Worm (Caenorhabditis elegans) whole organism, young adult: Measurements from ENCODE around the gene hrpa-1.

Experiments
- B0336.3 ChIP-seq: fragments of 200-800 bp; sonication (Bioruptor generic); IDR thresholded peaks from 2 replicates; pipeline ENCODE4 v1.3.6; 2022; ENCODE audit warnings: missing genetic modification characterization, missing compliant biosample characterization
- D2030.7 ChIP-seq: fragments of 200-800 bp; sonication (Bioruptor generic); IDR thresholded peaks from 2 replicates; pipeline ENCODE4 v1.3.6; 2022; ENCODE audit warnings: missing genetic modification reagents, missing genetic modification characterization, missing compliant biosample characterization
- F22D6.2 ChIP-seq: sonication (generic microtip); optimal IDR thresholded peaks from 2 replicates; lab custom pipeline; 2016; ENCODE audit warnings: mild to moderate bottlenecking, missing genetic modification characterization, missing compliant biosample characterization
- F33H1.4 ChIP-seq: fragments of 200-800 bp; sonication (Bioruptor generic); IDR thresholded peaks from 2 replicates; pipeline ENCODE4 v1.3.6; 2022; ENCODE audit warnings: missing genetic modification reagents, missing genetic modification characterization, missing compliant biosample characterization
- F39B2.1 ChIP-seq: fragments of 200-800 bp; sonication (Bioruptor generic); IDR thresholded peaks from 2 replicates; pipeline ENCODE4 v1.3.6; 2022; ENCODE audit warnings: missing genetic modification reagents, missing genetic modification characterization, missing compliant biosample characterization
- F49E8.2 ChIP-seq: sonication (generic microtip); optimal IDR thresholded peaks from 3 replicates; lab custom pipeline; 2017; ENCODE audit warnings: missing genetic modification characterization, mild to moderate bottlenecking, missing compliant biosample characterization, antibody characterized with exemption, moderate library complexity; ENCODE audit not compliant: insufficient read depth
- F55B11.4 ChIP-seq: sonication (generic microtip); optimal IDR thresholded peaks from 2 replicates; lab custom pipeline; 2016; ENCODE audit warnings: missing compliant biosample characterization, missing genetic modification characterization, borderline replicate concordance; ENCODE audit not compliant: insufficient read depth
- F57C9.4 ChIP-seq: sonication (generic microtip); optimal IDR thresholded peaks from 2 replicates; lab custom pipeline; 2017; ENCODE audit warnings: mild to moderate bottlenecking, missing genetic modification characterization, missing compliant biosample characterization
- K12H6.12 ChIP-seq: fragments of 200-800 bp; sonication (Bioruptor generic); optimal IDR thresholded peaks from 2 replicates; lab custom pipeline; 2018; ENCODE audit warnings: mild to moderate bottlenecking, missing genetic modification characterization, missing compliant biosample characterization
- T07F8.4 ChIP-seq: sonication (generic microtip); optimal IDR thresholded peaks from 2 replicates; lab custom pipeline; 2016; ENCODE audit warnings: mild to moderate bottlenecking, missing genetic modification characterization, moderate library complexity, missing compliant biosample characterization
- aptf-2 ChIP-seq: fragments of 200-800 bp; sonication (Bioruptor generic); conservative IDR thresholded peaks from 2 replicates; pipeline ENCODE4 v1.3.6; 2022; ENCODE audit warnings: missing genetic modification reagents, missing genetic modification characterization, missing compliant biosample characterization
- aptf-3 ChIP-seq: fragments of 200-800 bp; sonication (Bioruptor generic); IDR thresholded peaks from 2 replicates; pipeline ENCODE4 v1.3.6; 2022; ENCODE audit warnings: missing genetic modification characterization, missing compliant biosample characterization
- attf-3 ChIP-seq: fragments of 200-800 bp; sonication (Bioruptor generic); conservative IDR thresholded peaks from 2 replicates; pipeline ENCODE4 v1.3.6; 2022; ENCODE audit warnings: missing genetic modification reagents, missing genetic modification characterization, missing compliant biosample characterization
- bed-1 ChIP-seq: fragments of 200-800 bp; sonication (Bioruptor generic); IDR thresholded peaks from 2 replicates; pipeline ENCODE4 v1.3.6; 2022; ENCODE audit warnings: missing genetic modification reagents, missing genetic modification characterization, missing compliant biosample characterization
- ccch-3 ChIP-seq: fragments of 200-800 bp; sonication (Bioruptor generic); optimal IDR thresholded peaks from 2 replicates; lab custom pipeline; 2018; ENCODE audit warnings: mild to moderate bottlenecking, missing genetic modification characterization, missing compliant biosample characterization
- cebp-1 ChIP-seq, 2 experiments: fragments of 200-800 bp in 1 of 2; sonication (Bioruptor generic) in 1 of 2; sonication (generic microtip) in 1 of 2; IDR thresholded peaks in 1 of 2; optimal IDR thresholded peaks in 1 of 2; 2 replicates each; pipeline versions ENCODE4 v1.3.6 to Lab custom; 2017 to 2022; ENCODE audit warnings: missing compliant biosample characterization in 2 of 2, missing genetic modification characterization in 2 of 2, mild to moderate bottlenecking in 1 of 2, missing genetic modification reagents in 1 of 2, moderate library complexity in 1 of 2
- ceh-58 ChIP-seq: fragments of 200-800 bp; sonication (Bioruptor generic); IDR thresholded peaks from 2 replicates; pipeline ENCODE4 v1.3.6; 2022; ENCODE audit warnings: missing genetic modification characterization, missing compliant biosample characterization
- ceh-91 ChIP-seq: fragments of 200-800 bp; sonication (Bioruptor generic); IDR thresholded peaks from 2 replicates; pipeline ENCODE4 v1.3.6; 2022; ENCODE audit warnings: missing genetic modification reagents, missing genetic modification characterization, missing compliant biosample characterization
- dox-1 ChIP-seq: fragments of 200-800 bp; sonication (Bioruptor generic); IDR thresholded peaks from 2 replicates; pipeline ENCODE4 v1.3.6; 2022; ENCODE audit warnings: missing genetic modification reagents, missing genetic modification characterization, missing compliant biosample characterization
- dpff-1 ChIP-seq: sonication (generic microtip); optimal IDR thresholded peaks from 2 replicates; lab custom pipeline; 2017; ENCODE audit warnings: mild to moderate bottlenecking, missing genetic modification characterization, missing compliant biosample characterization
- egrh-3 ChIP-seq: fragments of 200-800 bp; sonication (Bioruptor generic); IDR thresholded peaks from 2 replicates; pipeline ENCODE4 v1.3.6; 2022; ENCODE audit warnings: missing genetic modification reagents, missing genetic modification characterization, missing compliant biosample characterization
- gei-17 ChIP-seq: fragments of 200-800 bp; sonication (Bioruptor generic); optimal IDR thresholded peaks from 2 replicates; lab custom pipeline; 2018; ENCODE audit warnings: mild to moderate bottlenecking, missing genetic modification characterization, missing compliant biosample characterization
- hrde-1 ChIP-seq: sonication (generic microtip); optimal IDR thresholded peaks from 2 replicates; lab custom pipeline; 2016; ENCODE audit warnings: missing genetic modification characterization, mild to moderate bottlenecking, missing compliant biosample characterization, moderate library complexity, missing genotype, missing genetic modification reagents, borderline replicate concordance
- hsf-1 ChIP-seq: fragments of 200-800 bp; sonication (Bioruptor generic); IDR thresholded peaks from 2 replicates; pipeline ENCODE4 v1.3.6; 2022; ENCODE audit warnings: missing genetic modification reagents, missing genetic modification characterization, missing compliant biosample characterization
- lag-1 ChIP-seq: fragments of 200-800 bp; sonication (Bioruptor generic); IDR thresholded peaks from 2 replicates; pipeline ENCODE4 v1.3.6; 2022; ENCODE audit warnings: missing genetic modification reagents, missing genetic modification characterization, missing compliant biosample characterization
- let-607 ChIP-seq, 2 experiments: fragments of 200-800 bp in 1 of 2; sonication (Bioruptor generic) in 1 of 2; sonication (generic microtip) in 1 of 2; optimal IDR thresholded peaks; 2 replicates each; lab custom pipeline; 2016 to 2018; ENCODE audit warnings: mild to moderate bottlenecking in 2 of 2, missing compliant biosample characterization in 2 of 2, missing genetic modification characterization in 2 of 2, moderate library complexity in 2 of 2, missing genotype in 1 of 2
- lin-40 ChIP-seq: sonication (generic microtip); optimal IDR thresholded peaks from 2 replicates; lab custom pipeline; 2016; ENCODE audit warnings: missing genetic modification characterization, mild to moderate bottlenecking, missing compliant biosample characterization, missing genotype, missing genetic modification reagents
- lir-1 ChIP-seq: fragments of 200-800 bp; sonication (Bioruptor generic); conservative IDR thresholded peaks from 2 replicates; pipeline ENCODE4 v1.3.6; 2022; ENCODE audit warnings: missing genetic modification reagents, missing genetic modification characterization, missing compliant biosample characterization
- lsy-27 ChIP-seq: sonication (generic microtip); optimal IDR thresholded peaks from 2 replicates; lab custom pipeline; 2017; ENCODE audit warnings: missing genetic modification characterization, mild to moderate bottlenecking, missing compliant biosample characterization, antibody characterized with exemption, missing genotype, borderline replicate concordance; ENCODE audit not compliant: insufficient read depth
- madf-10 ChIP-seq: sonication (generic microtip); optimal IDR thresholded peaks from 2 replicates; lab custom pipeline; 2016; ENCODE audit warnings: mild to moderate bottlenecking, missing genetic modification characterization, missing compliant biosample characterization
- madf-8 ChIP-seq: fragments of 200-800 bp; sonication (Bioruptor generic); conservative IDR thresholded peaks from 2 replicates; pipeline ENCODE4 v1.3.6; 2022; ENCODE audit warnings: missing genetic modification reagents, missing genetic modification characterization, missing compliant biosample characterization
- mxl-1 ChIP-seq: sonication (generic microtip); optimal IDR thresholded peaks from 2 replicates; lab custom pipeline; 2016; ENCODE audit warnings: missing genetic modification characterization, missing compliant biosample characterization
- nfya-2 ChIP-seq: fragments of 200-800 bp; sonication (Bioruptor generic); IDR thresholded peaks from 2 replicates; pipeline ENCODE4 v1.3.6; 2022; ENCODE audit warnings: missing genetic modification reagents, missing genetic modification characterization, missing compliant biosample characterization
- nhr-27 ChIP-seq: fragments of 200-800 bp; sonication (Bioruptor generic); optimal IDR thresholded peaks from 2 replicates; lab custom pipeline; 2018; ENCODE audit warnings: mild to moderate bottlenecking, missing genetic modification characterization, moderate library complexity, missing compliant biosample characterization
- rec-8 ChIP-seq, 2 experiments: sonication (generic microtip); optimal IDR thresholded peaks; 2 replicates each; lab custom pipeline; 2016; ENCODE audit warnings: mild to moderate bottlenecking in 2 of 2, missing genetic modification characterization in 2 of 2, missing genetic modification reagents in 2 of 2, missing genotype in 2 of 2, missing biosample characterization in 1 of 2, missing compliant biosample characterization in 1 of 2, moderate library complexity in 1 of 2
- repo-1 ChIP-seq: sonication (generic microtip); optimal IDR thresholded peaks from 2 replicates; lab custom pipeline; 2017; ENCODE audit warnings: mild to moderate bottlenecking, missing genetic modification characterization, missing compliant biosample characterization
- rpc-1 ChIP-seq, 2 experiments: fragments of 150-350 bp in 1 of 2; sonication (generic microtip) in 1 of 2; optimal IDR thresholded peaks; 2 replicates each; lab custom pipeline; 2014 to 2018; ENCODE audit warnings: missing biosample characterization in 1 of 2, missing genetic modification characterization in 1 of 2, missing genetic modification reagents in 1 of 2, missing genotype in 1 of 2
- sdz-38 ChIP-seq: sonication (generic microtip); optimal IDR thresholded peaks from 2 replicates; lab custom pipeline; 2016; ENCODE audit warnings: missing genotype, missing genetic modification characterization, missing compliant biosample characterization
- sea-2 ChIP-seq: fragments of 200-800 bp; sonication (Bioruptor generic); IDR thresholded peaks from 2 replicates; pipeline ENCODE4 v1.3.6; 2022; ENCODE audit warnings: missing genetic modification characterization, missing compliant biosample characterization
- snpc-1.1 ChIP-seq: sonication (generic microtip); optimal IDR thresholded peaks from 2 replicates; lab custom pipeline; 2017; ENCODE audit warnings: missing genetic modification characterization, mild to moderate bottlenecking, missing compliant biosample characterization, antibody characterized with exemption, moderate library complexity, missing genotype, missing genetic modification reagents; ENCODE audit not compliant: insufficient read depth
- snpc-1.3 ChIP-seq: sonication (generic microtip); optimal IDR thresholded peaks from 2 replicates; lab custom pipeline; 2017; ENCODE audit warnings: missing genetic modification characterization, mild to moderate bottlenecking, missing compliant biosample characterization, antibody characterized with exemption, moderate library complexity, missing genotype, missing genetic modification reagents; ENCODE audit not compliant: insufficient read depth
- sptf-2 ChIP-seq: fragments of 200-800 bp; sonication (Bioruptor generic); optimal IDR thresholded peaks from 2 replicates; lab custom pipeline; 2018; ENCODE audit warnings: mild to moderate bottlenecking, missing genetic modification characterization, missing compliant biosample characterization
- tlf-1 ChIP-seq: fragments of 200-800 bp; sonication (Bioruptor generic); optimal IDR thresholded peaks from 2 replicates; lab custom pipeline; 2018; ENCODE audit warnings: mild to moderate bottlenecking, missing genetic modification characterization, missing compliant biosample characterization
- unc-130 ChIP-seq: sonication (generic microtip); optimal IDR thresholded peaks from 2 replicates; lab custom pipeline; 2016; ENCODE audit warnings: missing genetic modification reagents, missing genetic modification characterization, missing compliant biosample characterization
- ztf-22 ChIP-seq: fragments of 200-800 bp; sonication (Bioruptor generic); optimal IDR thresholded peaks from 2 replicates; lab custom pipeline; 2018; ENCODE audit warnings: mild to moderate bottlenecking, missing genetic modification characterization, moderate library complexity, missing compliant biosample characterization
- ztf-26 ChIP-seq: sonication (generic microtip); optimal IDR thresholded peaks from 2 replicates; lab custom pipeline; 2017; ENCODE audit warnings: missing genetic modification characterization, missing compliant biosample characterization

Gene hrpa-1

ce11 chrIV:3311243-3311642 is 27.4 kb downstream of the hrpa-1 start, which contains the start of gene zip-11 (continued):
- TF ChIP-seq F55B11.4 (tag; lab: Kevin White, UChicago) (no peak), aptf-2 (GFP tag; lab: Robert Waterston, UW) (no peak), let-607 (tag; optimal IDR thresholded peaks at IDR 0.05; lab: Kevin White, UChicago) (peak; percentile 12 to 63), attf-3 (GFP tag; lab: Robert Waterston, UW) (no peak), T07F8.4 (tag; lab: Kevin White, UChicago) (no peak), ztf-26 (tag; lab: Kevin White, UChicago) (peak; percentile 80), aptf-3 (GFP tag; lab: Robert Waterston, UW) (no peak), madf-8 (GFP tag; lab: Robert Waterston, UW) (no peak), sea-2 (GFP tag; lab: Robert Waterston, UW) (no peak), cebp-1 (GFP tag; IDR thresholded peaks at IDR 0.05; lab: Robert Waterston, UW) (no peak), cebp-1 (tag; optimal IDR thresholded peaks at IDR 0.05; lab: Kevin White, UChicago) (peak; percentile 77), sptf-2 (GFP tag; lab: Kevin White, UChicago) (no peak), F22D6.2 (no peak), dox-1 (GFP tag; lab: Robert Waterston, UW) (peak; percentile 71), snpc-1.3 (tag; lab: Kevin White, UChicago) (no peak), B0336.3 (GFP tag; lab: Robert Waterston, UW) (peak; percentile 58; the same call in 1 of the 2 replicates), madf-10 (peak; percentile 62), F39B2.1 (GFP tag; lab: Robert Waterston, UW) (no peak), dpff-1 (tag; lab: Kevin White, UChicago) (no peak), ceh-91 (no peak), hsf-1 (GFP tag; lab: Robert Waterston, UW) (no peak), mxl-1 (tag; lab: Kevin White, UChicago) (no peak), repo-1 (no peak), tlf-1 (peak; percentile 14), lir-1 (GFP tag; lab: Robert Waterston, UW) (no peak), gei-17 (GFP tag; lab: Kevin White, UChicago) (peak; percentile 28), snpc-1.1 (no peak), F33H1.4 (0 out of 2 replicates have a peak, but pooled peaks have one; percentile 13), bed-1 (GFP tag; lab: Robert Waterston, UW) (no peak), hrde-1 (tag; lab: Kevin White, UChicago) (no peak), ceh-58 (no peak), ztf-22 (peak; percentile 13), lag-1 (GFP tag; lab: Robert Waterston, UW) (no peak), rpc-1 (optimal IDR thresholded peaks at IDR 0.05; lab: Kevin White, UChicago) (no peak), rpc-1 (tag; optimal IDR thresholded peaks at IDR 0.05; lab: Kevin White, UChicago) (no peak), nfya-2 (no peak), lsy-27 (no peak), F57C9.4 (peak; percentile 100), ccch-3 (GFP tag; lab: Kevin White, UChicago) (no peak), rec-8 (tag; optimal IDR thresholded peaks at IDR 0.05; lab: Kevin White, UChicago) (no peak), F49E8.2 (tag; lab: Kevin White, UChicago) (no peak), K12H6.12 (peak; percentile 52), sdz-38 (tag; lab: Kevin White, UChicago) (no peak), unc-130 (GFP tag; lab: Kevin White, UChicago) (no peak), D2030.7 (GFP tag; lab: Robert Waterston, UW) (no peak), egrh-3 (GFP tag; lab: Robert Waterston, UW) (peak; percentile 71; the same call in 1 of the 2 replicates), lin-40 (tag; lab: Kevin White, UChicago) (peak; percentile 62), nhr-27 (tag; lab: Kevin White, UChicago) (no peak)
